Worm (Caenorhabditis elegans) whole organism, L1 larva: ENCODE measurements around the gene ivph-3.

Experiments
- egl-13 ChIP-seq: sonication (generic microtip); optimal IDR thresholded peaks from 2 replicates; lab custom pipeline; 2016; ENCODE audit warnings: missing genotype, missing genetic modification reagents, missing genetic modification characterization, missing compliant biosample characterization
- fos-1 ChIP-seq: fragments of 150-350 bp; optimal IDR thresholded peaks from 2 replicates; lab custom pipeline; 2014; ENCODE audit warnings: missing biosample characterization, missing genetic modification characterization
- hpl-2 ChIP-seq: fragments of 150-350 bp; optimal IDR thresholded peaks from 2 replicates; lab custom pipeline; 2014; ENCODE audit warnings: missing biosample characterization, missing genetic modification reagents, missing genetic modification characterization
- lin-13 ChIP-seq: fragments of 150-350 bp; optimal IDR thresholded peaks from 2 replicates; lab custom pipeline; 2014; ENCODE audit warnings: missing biosample characterization, missing genetic modification reagents, missing genetic modification characterization
- lsy-2 ChIP-seq, 2 experiments: fragments of 150-350 bp; optimal IDR thresholded peaks; 2 replicates each; lab custom pipeline; 2014; ENCODE audit warnings: missing biosample characterization in 2 of 2, missing genetic modification characterization in 2 of 2
- nhr-12 ChIP-seq: sonication (generic microtip); optimal IDR thresholded peaks from 2 replicates; lab custom pipeline; 2017; ENCODE audit warnings: missing biosample characterization, missing genetic modification characterization
- nhr-237 ChIP-seq: fragments of 150-350 bp; optimal IDR thresholded peaks from 2 replicates; lab custom pipeline; 2014; ENCODE audit warnings: missing biosample characterization, missing genetic modification characterization
- nhr-77 ChIP-seq: fragments of 150-350 bp; optimal IDR thresholded peaks from 2 replicates; lab custom pipeline; 2014; ENCODE audit warnings: missing biosample characterization, missing genetic modification characterization
- unc-62 ChIP-seq: fragments of 150-350 bp; optimal IDR thresholded peaks from 2 replicates; lab custom pipeline; 2014; ENCODE audit warnings: missing biosample characterization, missing genetic modification reagents, missing genetic modification characterization

- TF ChIP-seq unc-62 (GFP tag; lab: Kevin White, UChicago) (no peak), nhr-237 (tag; lab: Kevin White, UChicago) (no peak), hpl-2 (no peak), nhr-77 (no peak), fos-1 (tag; lab: Kevin White, UChicago) (no peak), nhr-12 (no peak), lsy-2 (tag; optimal IDR thresholded peaks at IDR 0.05; lab: Kevin White, UChicago) (peak in 1 of 2 experiments; percentile 68), lin-13 (GFP tag; lab: Kevin White, UChicago) (no peak), egl-13 (no peak)
These were observed 34.9 kb upstream of the ivph-3 start for ce11 chrIV:3018588-3018987.
